Fruit fly (Drosophila melanogaster) whole organism, embryonic: ENCODE measurements around the gene CG34434.
A peak's percentile ranks its signal among the peaks of the same experiment; 100 is the strongest.

ENCODE experiments used
- Aef1 ChIP-seq: fragments of 200-800 bp; sonication (Bioruptor generic); IDR thresholded peaks from 3 replicates; pipeline ENCODE4 v1.3.6; 2022; ENCODE audit warnings: missing biosample characterization, missing genetic modification characterization
- CG15073 ChIP-seq: fragments of 200-800 bp; sonication (Bioruptor generic); optimal IDR thresholded peaks from 2 replicates; lab custom pipeline; 2016; ENCODE audit warnings: missing biosample characterization, missing genetic modification characterization
- CG2120 ChIP-seq: fragments of 200-800 bp; sonication (Bioruptor generic); optimal IDR thresholded peaks from 3 replicates; lab custom pipeline; 2016; ENCODE audit warnings: missing biosample characterization, missing genetic modification characterization
- CG31388 ChIP-seq: fragments of 200-800 bp; sonication (Bioruptor generic); optimal IDR thresholded peaks from 2 replicates; lab custom pipeline; 2016; ENCODE audit warnings: missing biosample characterization, missing genetic modification characterization
- CG3281 ChIP-seq: fragments of 200-800 bp; sonication (Bioruptor generic); optimal IDR thresholded peaks from 3 replicates; lab custom pipeline; 2017; ENCODE audit warnings: missing biosample characterization, mild to moderate bottlenecking, missing genetic modification characterization
- CG34224 ChIP-seq: fragments of 200-800 bp; sonication (Bioruptor generic); IDR thresholded peaks from 3 replicates; pipeline ENCODE4 v1.3.6; 2022; ENCODE audit warnings: missing biosample characterization, missing genetic modification characterization; ENCODE audit not compliant: partially characterized antibody
- CG3838 ChIP-seq: fragments of 200-800 bp; sonication (Bioruptor generic); optimal IDR thresholded peaks from 3 replicates; lab custom pipeline; 2016; ENCODE audit warnings: missing biosample characterization, missing genetic modification characterization
- CG43689 ChIP-seq: fragments of 200-800 bp; sonication (Bioruptor generic); IDR thresholded peaks from 2 replicates; pipeline ENCODE4 v1.3.6; 2022; ENCODE audit warnings: missing biosample characterization, missing genetic modification characterization
- CG4617 ChIP-seq: fragments of 200-800 bp; sonication (Bioruptor generic); optimal IDR thresholded peaks from 3 replicates; lab custom pipeline; 2016; ENCODE audit warnings: missing biosample characterization, missing genetic modification characterization, borderline replicate concordance
- CG6254 ChIP-seq: fragments of 200-800 bp; sonication (Bioruptor generic); optimal IDR thresholded peaks from 3 replicates; lab custom pipeline; 2017; ENCODE audit warnings: mild to moderate bottlenecking, missing biosample characterization, missing genetic modification reagents, missing genetic modification characterization
- CG6689 ChIP-seq: fragments of 200-800 bp; sonication (Bioruptor generic); IDR thresholded peaks from 2 replicates; pipeline ENCODE4 v1.3.6; 2022; ENCODE audit warnings: missing biosample characterization, missing genetic modification characterization
- CG6765 ChIP-seq: fragments of 200-800 bp; sonication (Bioruptor generic); optimal IDR thresholded peaks from 3 replicates; lab custom pipeline; 2017; ENCODE audit warnings: missing biosample characterization, mild to moderate bottlenecking, missing genetic modification characterization
- CG6813 ChIP-seq: fragments of 200-800 bp; sonication (Bioruptor generic); optimal IDR thresholded peaks from 2 replicates; lab custom pipeline; 2017; ENCODE audit warnings: missing biosample characterization, missing genetic modification characterization, mild to moderate bottlenecking, moderate library complexity, missing genetic modification reagents
- CG6854 ChIP-seq: fragments of 200-800 bp; sonication (Bioruptor generic); optimal IDR thresholded peaks from 3 replicates; lab custom pipeline; 2017; ENCODE audit warnings: missing biosample characterization, mild to moderate bottlenecking, missing genetic modification characterization
- CG7271 ChIP-seq: fragments of 200-800 bp; sonication (Bioruptor generic); optimal IDR thresholded peaks from 2 replicates; lab custom pipeline; 2018; ENCODE audit warnings: missing biosample characterization, mild to moderate bottlenecking, missing genetic modification characterization, moderate library complexity
- CG8281 ChIP-seq: fragments of 200-800 bp; sonication (Bioruptor generic); optimal IDR thresholded peaks from 2 replicates; lab custom pipeline; 2018; ENCODE audit warnings: missing biosample characterization, mild to moderate bottlenecking, missing genetic modification characterization, moderate library complexity
- CG9727 ChIP-seq: fragments of 200-800 bp; sonication (Bioruptor generic); optimal IDR thresholded peaks from 3 replicates; lab custom pipeline; 2017; ENCODE audit warnings: missing biosample characterization, mild to moderate bottlenecking, missing genetic modification characterization
- D19A ChIP-seq: fragments of 200-800 bp; optimal IDR thresholded peaks from 3 replicates; lab custom pipeline; 2019; ENCODE audit warnings: missing biosample characterization, mild to moderate bottlenecking, missing genetic modification characterization, moderate library complexity
- Dbx ChIP-seq: fragments of 200-800 bp; sonication (Bioruptor generic); IDR thresholded peaks from 3 replicates; pipeline ENCODE4 v1.3.6; 2022; ENCODE audit warnings: missing biosample characterization, missing genetic modification characterization
- Dll ChIP-seq: fragments of 200-800 bp; sonication (Bioruptor generic); IDR thresholded peaks from 4 replicates; pipeline ENCODE4 v1.3.6; 2022; ENCODE audit warnings: missing biosample characterization, missing genetic modification characterization; ENCODE audit not compliant: partially characterized antibody
- E2f1 ChIP-seq: fragments of 200-800 bp; sonication (Bioruptor generic); IDR thresholded peaks from 2 replicates; pipeline ENCODE4 v1.3.6; 2022; ENCODE audit warnings: missing biosample characterization, missing genetic modification characterization
- Ets97D ChIP-seq: fragments of 200-800 bp; sonication (Bioruptor generic); optimal IDR thresholded peaks from 3 replicates; lab custom pipeline; 2016; ENCODE audit warnings: missing biosample characterization, missing genetic modification characterization
- Hey ChIP-seq: fragments of 200-800 bp; sonication (Bioruptor generic); optimal IDR thresholded peaks from 3 replicates; lab custom pipeline; 2018; ENCODE audit warnings: missing biosample characterization, mild to moderate bottlenecking, missing genetic modification characterization
- Hmr ChIP-seq: fragments of 200-800 bp; sonication (Bioruptor generic); optimal IDR thresholded peaks from 3 replicates; lab custom pipeline; 2017; ENCODE audit warnings: mild to moderate bottlenecking, missing biosample characterization, missing genetic modification reagents, missing genetic modification characterization
- Oaz ChIP-seq: fragments of 200-800 bp; sonication (Bioruptor generic); IDR thresholded peaks from 2 replicates; pipeline ENCODE4 v1.3.6; 2022; ENCODE audit warnings: missing biosample characterization, missing genetic modification characterization
- Oli ChIP-seq: fragments of 200-800 bp; sonication (Bioruptor generic); optimal IDR thresholded peaks from 2 replicates; lab custom pipeline; 2018; ENCODE audit warnings: missing biosample characterization, mild to moderate bottlenecking, missing genetic modification characterization, moderate library complexity
- Optix ChIP-seq: fragments of 200-800 bp; sonication (Bioruptor generic); IDR thresholded peaks from 3 replicates; pipeline ENCODE4 v1.3.6; 2022; ENCODE audit warnings: missing biosample characterization, missing genetic modification characterization
- PHDP ChIP-seq: fragments of 200-800 bp; sonication (Bioruptor generic); optimal IDR thresholded peaks from 3 replicates; lab custom pipeline; 2018; ENCODE audit warnings: missing biosample characterization, mild to moderate bottlenecking, missing genetic modification characterization, moderate library complexity
- Spps ChIP-seq: fragments of 200-800 bp; sonication (Bioruptor generic); optimal IDR thresholded peaks from 2 replicates; lab custom pipeline; 2018; ENCODE audit warnings: missing biosample characterization, mild to moderate bottlenecking, missing genetic modification characterization
- Taf1 ChIP-seq: fragments of 200-800 bp; sonication (Bioruptor generic); IDR thresholded peaks from 2 replicates; pipeline ENCODE4 v1.3.6; 2022; ENCODE audit warnings: missing biosample characterization, missing genetic modification characterization
- Xbp1 ChIP-seq: fragments of 200-800 bp; sonication (Bioruptor generic); optimal IDR thresholded peaks from 3 replicates; lab custom pipeline; 2016; ENCODE audit warnings: missing biosample characterization, mild to moderate bottlenecking, missing genetic modification characterization
- YL-1 ChIP-seq: fragments of 200-800 bp; sonication (Bioruptor generic); optimal IDR thresholded peaks from 3 replicates; lab custom pipeline; 2017; ENCODE audit warnings: missing biosample characterization, mild to moderate bottlenecking, missing genetic modification characterization
- ara ChIP-seq: fragments of 200-800 bp; sonication (Bioruptor generic); IDR thresholded peaks from 2 replicates; pipeline ENCODE4 v1.3.6; 2022; ENCODE audit warnings: missing biosample characterization, missing genetic modification characterization
- ase ChIP-seq: fragments of 200-800 bp; sonication (Bioruptor generic); IDR thresholded peaks from 3 replicates; pipeline ENCODE4 v1.3.6; 2022; ENCODE audit warnings: missing biosample characterization, missing genetic modification characterization
- ato ChIP-seq: fragments of 200-800 bp; sonication (Bioruptor generic); IDR thresholded peaks from 2 replicates; pipeline ENCODE4 v1.3.6; 2022; ENCODE audit warnings: missing biosample characterization, missing genetic modification characterization; ENCODE audit not compliant: partially characterized antibody
- az2 ChIP-seq: fragments of 200-800 bp; sonication (Bioruptor generic); optimal IDR thresholded peaks from 3 replicates; lab custom pipeline; 2016; ENCODE audit warnings: missing biosample characterization, missing genetic modification characterization
- bab2 ChIP-seq: fragments of 200-800 bp; sonication (Bioruptor generic); optimal IDR thresholded peaks from 2 replicates; lab custom pipeline; 2016; ENCODE audit warnings: missing biosample characterization, missing genetic modification characterization
- corto ChIP-seq: fragments of 200-800 bp; sonication (Bioruptor generic); optimal IDR thresholded peaks from 2 replicates; lab custom pipeline; 2016; ENCODE audit warnings: missing biosample characterization, mild to moderate bottlenecking, missing genetic modification characterization, moderate library complexity
- croc ChIP-seq: fragments of 200-800 bp; sonication (Bioruptor generic); conservative IDR thresholded peaks from 3 replicates; pipeline ENCODE4 v1.3.6; 2022; ENCODE audit warnings: missing biosample characterization, missing genetic modification characterization
- da ChIP-seq: fragments of 200-800 bp; sonication (Bioruptor generic); optimal IDR thresholded peaks from 2 replicates; lab custom pipeline; 2016; ENCODE audit warnings: missing biosample characterization, missing genetic modification characterization
- h ChIP-seq: fragments of >200 bp; optimal IDR thresholded peaks from 2 replicates; lab custom pipeline; 2017
- hth ChIP-seq: fragments of >200 bp; optimal IDR thresholded peaks from 2 replicates; lab custom pipeline; 2017; ENCODE audit warnings: inconsistent platforms
- klu ChIP-seq: fragments of 200-800 bp; sonication (Bioruptor generic); IDR thresholded peaks from 2 replicates; pipeline ENCODE4 v1.3.6; 2022; ENCODE audit warnings: missing biosample characterization, missing genetic modification characterization
- mirr ChIP-seq: fragments of 200-800 bp; sonication (Bioruptor generic); optimal IDR thresholded peaks from 3 replicates; lab custom pipeline; 2018; ENCODE audit warnings: missing biosample characterization, mild to moderate bottlenecking, missing genetic modification characterization
- nau ChIP-seq: fragments of 200-800 bp; sonication (Bioruptor generic); optimal IDR thresholded peaks from 3 replicates; lab custom pipeline; 2017; ENCODE audit warnings: missing biosample characterization, mild to moderate bottlenecking, missing genetic modification characterization, missing genetic modification reagents
- pnt ChIP-seq: fragments of 200-800 bp; sonication (Bioruptor generic); optimal IDR thresholded peaks from 3 replicates; lab custom pipeline; 2016; ENCODE audit warnings: missing biosample characterization, missing genetic modification characterization
- psq ChIP-seq: fragments of 200-800 bp; sonication (Bioruptor generic); optimal IDR thresholded peaks from 2 replicates; lab custom pipeline; 2017; ENCODE audit warnings: missing biosample characterization, missing genetic modification characterization
- run ChIP-seq: fragments of 200-800 bp; sonication (Bioruptor generic); optimal IDR thresholded peaks from 3 replicates; lab custom pipeline; 2018; ENCODE audit warnings: missing biosample characterization, mild to moderate bottlenecking, missing genetic modification characterization
- slp2 ChIP-seq: fragments of 200-800 bp; sonication (Bioruptor generic); optimal IDR thresholded peaks from 2 replicates; lab custom pipeline; 2016; ENCODE audit warnings: missing biosample characterization, missing genetic modification characterization
- usp ChIP-seq: fragments of >200 bp; optimal IDR thresholded peaks from 2 replicates; lab custom pipeline; 2017; ENCODE audit warnings: missing biosample characterization, missing genetic modification characterization
- zen2 ChIP-seq: fragments of 200-800 bp; sonication (Bioruptor generic); IDR thresholded peaks from 3 replicates; pipeline ENCODE4 v1.3.6; 2022; ENCODE audit warnings: missing biosample characterization, missing genetic modification characterization; ENCODE audit not compliant: partially characterized antibody

The CG34434 gene

DNA sequence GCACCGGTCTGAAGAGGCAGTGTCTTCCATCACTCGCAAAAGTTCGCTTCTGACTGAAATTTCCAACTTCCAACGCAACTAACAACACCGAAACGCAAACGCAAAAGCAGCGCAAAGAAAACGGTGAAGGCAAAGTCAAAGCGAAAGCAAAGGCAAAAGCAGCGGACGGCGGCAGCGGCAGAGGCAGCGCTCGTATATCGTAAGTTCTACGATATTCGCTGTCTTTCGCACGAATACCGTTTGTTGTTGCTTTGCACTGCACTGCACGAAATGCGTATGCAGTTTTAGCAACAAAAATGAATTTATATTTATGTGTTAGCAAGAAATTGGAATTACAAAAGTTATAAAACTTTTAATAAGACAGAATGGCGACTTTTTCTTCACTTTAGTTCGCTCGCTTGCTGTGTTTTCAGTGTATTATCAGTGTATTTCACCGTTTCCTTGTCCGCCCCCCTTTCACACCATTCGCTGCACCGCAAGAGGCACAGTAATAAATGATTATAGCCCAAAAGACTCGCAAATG is 32.3 kb upstream of the CG34434 start, which contains the start of gene OtopLa (continued):
- TF ChIP-seq run (tag; lab: Kevin White, UChicago) (peak; percentile 56), CG6254 (GFP tag; lab: Kevin White, UChicago) (peak; percentile 78), CG6854 (peak; percentile 67), az2 (GFP tag; lab: Kevin White, UChicago) (peak; percentile 84), croc (peak; percentile 79), corto (peak; percentile 4), CG7271 (tag; lab: Kevin White, UChicago) (peak; percentile 2), klu (GFP tag; lab: Robert Waterston, UW) (peak; percentile 65), CG6813 (GFP tag; lab: Kevin White, UChicago) (peak; percentile 80), PHDP (tag; lab: Kevin White, UChicago) (peak; percentile 86), hth (lab: Kevin White, UChicago) (no peak), slp2 (GFP tag; lab: Kevin White, UChicago) (peak; percentile 72), CG3838 (GFP tag; lab: Kevin White, UChicago) (peak; percentile 18), nau (GFP tag; lab: Kevin White, UChicago) (no peak), Oaz (GFP tag; lab: Robert Waterston, UW) (peak; percentile 69), bab2 (GFP tag; lab: Kevin White, UChicago) (peak; percentile 84), Dbx (peak; percentile 79), Oli (tag; lab: Kevin White, UChicago) (peak; percentile 85), Hey (tag; lab: Kevin White, UChicago) (no peak), Taf1 (GFP tag; lab: Robert Waterston, UW) (peak; percentile 47; the same call in 1 of the 2 replicates), Dll (GFP tag; lab: Robert Waterston, UW) (no peak), Hmr (GFP tag; lab: Kevin White, UChicago) (peak; percentile 80), CG4617 (GFP tag; lab: Kevin White, UChicago) (peak; percentile 28), CG3281 (peak; percentile 79), mirr (no peak), Ets97D (peak; percentile 56), CG2120 (peak; percentile 77), CG9727 (GFP tag; lab: Kevin White, UChicago) (peak; percentile 79), Optix (GFP tag; lab: Robert Waterston, UW) (peak; percentile 79), CG34224 (no peak), ato (GFP tag; lab: Robert Waterston, UW) (no peak), Xbp1 (GFP tag; lab: Kevin White, UChicago) (peak; percentile 87), CG31388 (GFP tag; lab: Kevin White, UChicago) (peak; percentile 60), h (no peak), Spps (tag; lab: Kevin White, UChicago) (peak; percentile 69), ase (GFP tag; lab: Robert Waterston, UW) (peak; percentile 82), ara (peak; percentile 91), da (GFP tag; lab: Kevin White, UChicago) (peak; percentile 43), CG43689 (GFP tag; lab: Robert Waterston, UW) (peak; percentile 36; the same call in 1 of the 2 replicates), CG6765 (GFP tag; lab: Kevin White, UChicago) (peak; percentile 40), CG6689 (GFP tag; lab: Robert Waterston, UW) (peak; percentile 89), pnt (GFP tag; lab: Kevin White, UChicago) (peak; percentile 83), psq (GFP tag; lab: Kevin White, UChicago) (peak; percentile 68), D19A (tag; lab: Kevin White, UChicago) (peak; percentile 74), Aef1 (GFP tag; lab: Robert Waterston, UW) (peak; percentile 75), YL-1 (GFP tag; lab: Kevin White, UChicago) (peak; percentile 7), zen2 (GFP tag; lab: Robert Waterston, UW) (no peak), CG15073 (GFP tag; lab: Kevin White, UChicago) (peak; percentile 1), E2f1 (GFP tag; lab: Robert Waterston, UW) (peak; percentile 77), CG8281 (tag; lab: Kevin White, UChicago) (peak; percentile 59), usp (GFP tag; lab: Kevin White, UChicago) (no peak)
